Fruit fly (Drosophila melanogaster): ENCODE results near the gene ND-23.

dm6 chr3R:15793372-15793802 lies 43.5 kb downstream of the ND-23 start, which contains the start of gene nsl1:
- TF ChIP-seq Sin3A (optimal IDR thresholded peaks at IDR 0.05) (no peak), h (optimal IDR thresholded peaks at IDR 0.05) (no peak), Myc (optimal IDR thresholded peaks at IDR 0.05) (no peak), psq (optimal IDR thresholded peaks at IDR 0.05) (no peak), ttk (optimal IDR thresholded peaks at IDR 0.05) (no peak), insv (optimal IDR thresholded peaks at IDR 0.05) (no peak)
